Worm (Caenorhabditis elegans) whole organism, L2 larva: ENCODE data around the gene sri-61.
A peak's percentile ranks its signal among the peaks of the same experiment; 100 is the strongest.

Experiments used
- C34F6.9 ChIP-seq: fragments of 150-350 bp; optimal IDR thresholded peaks from 2 replicates; lab custom pipeline; 2014; ENCODE audit warnings: missing biosample characterization, missing genetic modification characterization
- F13H6.1 ChIP-seq: sonication (generic microtip); optimal IDR thresholded peaks from 2 replicates; lab custom pipeline; 2016; ENCODE audit warnings: missing genetic modification characterization, missing compliant biosample characterization
- R02D3.7 ChIP-seq: fragments of 150-350 bp; optimal IDR thresholded peaks from 2 replicates; lab custom pipeline; 2014; ENCODE audit warnings: missing biosample characterization, missing genetic modification characterization
- Y55F3AM.14 ChIP-seq: fragments of 200-800 bp; sonication (Bioruptor generic); optimal IDR thresholded peaks from 2 replicates; lab custom pipeline; 2018; ENCODE audit warnings: mild to moderate bottlenecking, missing genetic modification characterization, missing compliant biosample characterization
- aly-2 ChIP-seq: fragments of 150-350 bp; optimal IDR thresholded peaks from 2 replicates; lab custom pipeline; 2014; ENCODE audit warnings: missing biosample characterization, missing genetic modification characterization
- ceh-16 ChIP-seq: fragments of 150-350 bp; optimal IDR thresholded peaks from 2 replicates; lab custom pipeline; 2014; ENCODE audit warnings: missing biosample characterization, missing genetic modification characterization
- ceh-82 ChIP-seq: fragments of 150-350 bp; optimal IDR thresholded peaks from 2 replicates; lab custom pipeline; 2014; ENCODE audit warnings: missing biosample characterization, missing genetic modification characterization
- crh-2 ChIP-seq: sonication (generic microtip); optimal IDR thresholded peaks from 2 replicates; lab custom pipeline; 2017; ENCODE audit warnings: missing biosample characterization, missing genetic modification characterization
- dmd-4 ChIP-seq: sonication (generic microtip); optimal IDR thresholded peaks from 2 replicates; lab custom pipeline; 2017; ENCODE audit warnings: missing biosample characterization, missing genetic modification characterization
- egl-27 ChIP-seq: sonication (generic microtip); optimal IDR thresholded peaks from 3 replicates; lab custom pipeline; 2017; ENCODE audit warnings: missing biosample characterization, missing genetic modification reagents, missing genetic modification characterization
- elt-3 ChIP-seq: sonication (generic microtip); optimal IDR thresholded peaks from 2 replicates; lab custom pipeline; 2017; ENCODE audit warnings: missing biosample characterization, missing genetic modification characterization
- fos-1 ChIP-seq: fragments of 150-350 bp; optimal IDR thresholded peaks from 2 replicates; lab custom pipeline; 2014; ENCODE audit warnings: missing biosample characterization, missing genetic modification characterization
- gmeb-1 ChIP-seq: fragments of 150-350 bp; optimal IDR thresholded peaks from 2 replicates; lab custom pipeline; 2014; ENCODE audit warnings: missing biosample characterization, missing genetic modification characterization
- lin-11 ChIP-seq: fragments of 150-350 bp; sonication (generic microtip); optimal IDR thresholded peaks from 2 replicates; lab custom pipeline; 2014; ENCODE audit warnings: missing biosample characterization, missing genetic modification characterization, inconsistent platforms, mixed read lengths
- lin-13 ChIP-seq: fragments of 150-350 bp; optimal IDR thresholded peaks from 2 replicates; lab custom pipeline; 2014; ENCODE audit warnings: missing biosample characterization, missing genetic modification reagents, missing genetic modification characterization
- lin-39 ChIP-seq: fragments of 150-350 bp; optimal IDR thresholded peaks from 2 replicates; lab custom pipeline; 2014; ENCODE audit warnings: missing biosample characterization, missing genetic modification reagents, missing genetic modification characterization
- lsy-2 ChIP-seq, 2 experiments: fragments of 150-350 bp in 1 of 2; sonication (generic microtip) in 1 of 2; optimal IDR thresholded peaks; 2 replicates each; lab custom pipeline; 2014 to 2017; ENCODE audit warnings: missing biosample characterization in 2 of 2, missing genetic modification characterization in 2 of 2
- mab-5 ChIP-seq: fragments of 150-350 bp; optimal IDR thresholded peaks from 2 replicates; lab custom pipeline; 2014; ENCODE audit warnings: missing biosample characterization, missing genetic modification characterization
- mdl-1 ChIP-seq, 2 experiments: fragments of 150-350 bp in 1 of 2; sonication (generic microtip) in 1 of 2; optimal IDR thresholded peaks; 2 replicates each; lab custom pipeline; 2017; ENCODE audit warnings: missing biosample characterization in 2 of 2, missing genetic modification characterization in 2 of 2
- nhr-10 ChIP-seq: sonication (generic microtip); optimal IDR thresholded peaks from 2 replicates; lab custom pipeline; 2017; ENCODE audit warnings: missing biosample characterization, missing genetic modification characterization
- nhr-11 ChIP-seq: fragments of 150-350 bp; optimal IDR thresholded peaks from 2 replicates; lab custom pipeline; 2014; ENCODE audit warnings: missing biosample characterization, missing genetic modification characterization
- nhr-12 ChIP-seq: fragments of 150-350 bp; optimal IDR thresholded peaks from 2 replicates; lab custom pipeline; 2014; ENCODE audit warnings: missing biosample characterization, missing genetic modification characterization
- nhr-237 ChIP-seq: fragments of 150-350 bp; optimal IDR thresholded peaks from 2 replicates; lab custom pipeline; 2014; ENCODE audit warnings: missing biosample characterization, missing genetic modification characterization
- nhr-25 ChIP-seq: fragments of 150-350 bp; sonication (generic microtip); optimal IDR thresholded peaks from 3 replicates; lab custom pipeline; 2014; ENCODE audit warnings: missing biosample characterization, missing genetic modification characterization
- nhr-77 ChIP-seq: fragments of 150-350 bp; optimal IDR thresholded peaks from 2 replicates; lab custom pipeline; 2014; ENCODE audit warnings: missing biosample characterization, missing genetic modification characterization
- sem-4 ChIP-seq: fragments of 150-350 bp; optimal IDR thresholded peaks from 2 replicates; lab custom pipeline; 2014; ENCODE audit warnings: missing biosample characterization, missing genetic modification reagents, missing genetic modification characterization
- skn-1 ChIP-seq: sonication (generic microtip); optimal IDR thresholded peaks from 2 replicates; lab custom pipeline; 2017; ENCODE audit warnings: missing biosample characterization, missing genetic modification characterization
- sma-3 ChIP-seq: sonication (generic microtip); optimal IDR thresholded peaks from 2 replicates; lab custom pipeline; 2016; ENCODE audit warnings: missing genetic modification reagents, missing genetic modification characterization, missing compliant biosample characterization
- sma-9 ChIP-seq, 2 experiments: fragments of 150-350 bp in 1 of 2; sonication (generic microtip) in 1 of 2; optimal IDR thresholded peaks; 2 replicates each; lab custom pipeline; 2014 to 2016; ENCODE audit warnings: missing genetic modification characterization in 2 of 2, mild to moderate bottlenecking in 1 of 2, missing biosample characterization in 1 of 2, missing compliant biosample characterization in 1 of 2, missing genetic modification reagents in 1 of 2, moderate library complexity in 1 of 2
- zag-1 ChIP-seq: fragments of 150-350 bp; optimal IDR thresholded peaks from 2 replicates; lab custom pipeline; 2014; ENCODE audit warnings: missing biosample characterization, missing genetic modification characterization
- ztf-11 ChIP-seq: sonication (generic microtip); optimal IDR thresholded peaks from 2 replicates; lab custom pipeline; 2017; ENCODE audit warnings: missing biosample characterization, missing genetic modification characterization

Gene sri-61

DNA sequence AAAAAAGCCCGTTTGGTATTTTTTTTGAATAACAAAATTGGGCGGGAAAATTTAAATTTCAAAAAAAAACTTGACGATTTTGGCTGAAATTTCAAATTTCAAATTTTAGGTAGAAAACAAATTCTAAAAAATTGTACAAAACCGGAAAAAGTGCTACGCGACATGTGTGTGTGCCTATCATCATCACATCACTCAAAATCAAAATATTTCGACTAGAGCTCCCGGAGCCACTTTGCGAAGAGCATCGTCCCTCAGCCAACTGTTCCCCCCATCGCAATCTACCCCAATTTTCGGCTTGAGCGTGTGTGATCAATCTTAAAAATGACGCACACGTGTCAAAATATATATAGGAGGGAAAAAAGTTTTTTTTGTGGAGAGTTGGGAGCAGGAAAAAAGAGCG is 26.6 kb upstream of the sri-61 start:
- peak; percentile 1 for TF ChIP-seq C34F6.9 (tag; lab: Kevin White, UChicago)
- no peak for TF ChIP-seq lin-39

DNA sequence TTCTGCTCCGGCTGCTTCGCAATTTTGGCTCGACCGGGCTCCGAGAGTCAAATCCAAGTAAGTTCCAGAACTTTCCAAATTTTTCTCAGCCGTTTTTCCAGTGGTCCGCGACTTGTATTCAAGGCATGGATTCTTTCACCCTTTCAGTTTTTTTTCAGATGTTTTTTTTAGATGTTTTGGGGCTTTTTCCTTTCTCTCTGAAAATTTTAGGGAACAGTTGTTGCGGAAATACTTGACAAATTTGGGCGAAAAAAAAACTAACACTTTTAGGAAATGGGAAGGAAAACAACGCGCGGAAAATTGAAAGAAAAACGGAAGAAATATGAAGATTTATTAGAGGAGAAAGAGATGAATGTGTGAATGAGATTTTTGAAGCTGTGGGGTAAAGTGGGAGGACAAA is 25.4 kb upstream of the sri-61 start, which contains the start of the genes T05A8.11 and nep-2:
Gene T05A8.11 (minus strand): TSS at position 101 of the 400 bp plus-strand sequence.
Gene nep-2 (minus strand): TSS at position 192 of the 400 bp plus-strand sequence.
- TF ChIP-seq nhr-237 (no peak), fos-1 (tag; lab: Kevin White, UChicago) (no peak), R02D3.7 (no peak), lin-39 (no peak), ceh-16 (tag; lab: Kevin White, UChicago) (no peak), nhr-12 (tag; lab: Kevin White, UChicago) (no peak), nhr-77 (tag; lab: Kevin White, UChicago) (no peak), F13H6.1 (tag; lab: Kevin White, UChicago) (no peak)

DNA sequence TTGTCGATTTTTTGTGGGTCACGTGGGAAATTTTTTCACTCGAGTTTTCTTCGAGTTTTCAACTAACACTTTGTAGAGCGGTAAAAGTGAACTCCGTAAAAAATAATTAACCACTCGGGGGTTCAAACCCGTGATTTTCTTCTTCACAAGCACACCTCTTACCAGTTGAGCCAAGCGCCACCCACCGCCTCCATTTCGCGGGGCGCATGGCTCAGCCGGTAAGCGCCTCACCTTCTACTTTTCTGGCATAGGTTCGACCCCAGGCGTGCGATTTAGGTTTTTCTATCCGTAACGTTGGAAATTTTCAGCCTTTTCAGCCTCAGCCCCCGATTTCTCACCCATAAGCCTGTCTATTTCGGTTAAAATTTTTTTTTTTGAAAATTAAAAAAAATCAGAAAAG is 21.9 kb upstream of the sri-61 start:
- no peak for TF ChIP-seq lin-13 (GFP tag; lab: Kevin White, UChicago)
- TF ChIP-seq skn-1 (tag; lab: Kevin White, UChicago) = no peak
- TF ChIP-seq sem-4 (tag; lab: Kevin White, UChicago) = no peak
- TF ChIP-seq crh-2 = no peak
- no peak for TF ChIP-seq nhr-11
- TF ChIP-seq dmd-4 (tag; lab: Kevin White, UChicago) = no peak
- TF ChIP-seq Y55F3AM.14 (GFP tag; lab: Kevin White, UChicago) = no peak
- TF ChIP-seq lin-11 (tag; lab: Kevin White, UChicago) = no peak
- no peak for TF ChIP-seq mab-5 (tag; lab: Kevin White, UChicago)
- no peak for TF ChIP-seq ceh-82 (tag; lab: Kevin White, UChicago)
- no peak for TF ChIP-seq lsy-2 (tag; optimal IDR thresholded peaks at IDR 0.05; lab: Kevin White, UChicago)

DNA sequence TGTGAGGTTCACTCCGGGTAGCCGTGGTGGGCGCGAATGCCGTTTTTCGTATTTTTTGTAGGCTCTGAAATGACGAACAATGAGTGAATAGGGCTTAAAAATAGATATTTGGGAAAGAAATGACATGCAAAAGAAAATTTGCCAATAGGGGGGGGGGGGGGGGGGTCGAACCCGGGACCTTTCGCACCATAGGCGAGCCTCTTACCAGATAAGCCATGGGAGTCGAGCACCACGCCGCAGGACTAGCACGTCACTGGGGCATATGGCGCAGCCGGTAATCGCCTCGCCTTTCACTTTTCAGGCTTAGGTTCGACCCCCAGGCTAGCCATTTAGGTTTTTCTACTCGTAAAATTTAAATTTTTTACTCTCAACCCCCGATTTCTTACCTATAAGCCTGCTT is 19.1 kb upstream of the sri-61 start:
- TF ChIP-seq lin-11 (tag; lab: Kevin White, UChicago) = no peak
- TF ChIP-seq lsy-2 (tag; optimal IDR thresholded peaks at IDR 0.05; lab: Kevin White, UChicago) = no peak
- no peak for TF ChIP-seq aly-2 (tag; lab: Kevin White, UChicago)
- TF ChIP-seq nhr-237 = no peak
- TF ChIP-seq egl-27 (tag; lab: Kevin White, UChicago) = no peak
- no peak for TF ChIP-seq elt-3 (tag; lab: Kevin White, UChicago)
- TF ChIP-seq mdl-1 (tag; optimal IDR thresholded peaks at IDR 0.05; lab: Kevin White, UChicago) = no peak
- no peak for TF ChIP-seq Y55F3AM.14 (GFP tag; lab: Kevin White, UChicago)
- TF ChIP-seq lin-13 (GFP tag; lab: Kevin White, UChicago) = no peak
- TF ChIP-seq dmd-4 (tag; lab: Kevin White, UChicago) = no peak
- no peak for TF ChIP-seq zag-1 (tag; lab: Kevin White, UChicago)
- no peak for TF ChIP-seq nhr-10
- no peak for TF ChIP-seq lin-39
- no peak for TF ChIP-seq sma-9 (GFP tag; optimal IDR thresholded peaks at IDR 0.05; lab: Kevin White, UChicago)
- no peak for TF ChIP-seq sma-9 (tag; optimal IDR thresholded peaks at IDR 0.05; lab: Kevin White, UChicago)
- no peak for TF ChIP-seq gmeb-1 (tag; lab: Kevin White, UChicago)
- TF ChIP-seq sma-3 = no peak
- no peak for TF ChIP-seq ceh-82 (tag; lab: Kevin White, UChicago)
- no peak for TF ChIP-seq R02D3.7
- TF ChIP-seq ztf-11 (tag; lab: Kevin White, UChicago) = no peak

DNA sequence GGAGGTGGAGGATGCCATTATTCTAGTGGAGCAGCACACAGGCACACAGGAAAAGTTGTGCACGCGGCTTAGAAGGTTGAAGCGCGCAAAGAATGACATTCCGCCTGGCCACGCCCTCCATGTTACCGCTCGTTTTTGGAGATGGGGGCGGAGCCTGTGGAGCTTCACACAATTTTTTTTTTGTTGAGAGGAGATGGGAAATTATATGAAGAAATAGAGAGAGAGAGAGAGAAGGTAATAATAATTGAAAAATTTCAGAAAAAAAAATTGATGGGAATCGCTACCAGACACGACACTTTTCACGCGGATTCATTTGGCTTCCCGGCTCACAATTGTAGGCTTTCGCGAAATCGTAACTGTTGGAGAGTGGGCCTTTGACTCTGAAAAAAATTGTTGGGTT is 17.2 kb upstream of the sri-61 start, which contains the start of gene T05A8.3:
Gene T05A8.3 (minus strand): TSS at position 101 of the 400 bp plus-strand sequence.
- no peak for TF ChIP-seq sma-9 (GFP tag; optimal IDR thresholded peaks at IDR 0.05; lab: Kevin White, UChicago)
- TF ChIP-seq sma-9 (tag; optimal IDR thresholded peaks at IDR 0.05; lab: Kevin White, UChicago) = no peak
- TF ChIP-seq nhr-25 = no peak
- TF ChIP-seq lin-39 = no peak

DNA sequence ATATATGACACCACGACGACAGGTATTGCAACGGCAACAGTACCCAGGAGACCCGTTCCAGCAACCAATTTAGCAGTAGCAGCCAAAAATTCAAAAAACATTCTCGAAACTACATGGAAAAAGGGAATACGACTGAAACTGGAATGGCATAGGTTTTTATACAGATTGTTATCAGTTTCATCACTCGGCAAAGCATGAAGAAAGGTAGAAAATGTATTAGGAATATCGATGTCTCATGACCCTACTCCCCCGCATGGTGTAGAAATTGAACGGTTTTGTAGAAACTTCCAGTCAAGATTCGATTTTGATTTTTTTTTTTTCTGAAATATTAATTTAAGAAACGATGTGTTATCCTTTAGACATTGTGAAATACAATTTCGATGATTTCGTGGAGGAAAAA is 10.8 kb upstream of the sri-61 start, which contains the start of gene T05A8.2:
Gene T05A8.2 (minus strand): TSS at position 101 of the 400 bp plus-strand sequence.
- TF ChIP-seq C34F6.9 (tag; lab: Kevin White, UChicago) (no peak), Y55F3AM.14 (GFP tag; lab: Kevin White, UChicago) (no peak)
